Worm (Caenorhabditis elegans) whole organism, L2 larva: ENCODE results near the gene rbm-17.

Experiments used
- alr-1 ChIP-seq: fragments of 150-350 bp; optimal IDR thresholded peaks from 2 replicates; lab custom pipeline; 2014; ENCODE audit warnings: missing biosample characterization, missing genetic modification characterization
- nhr-77 ChIP-seq: fragments of 150-350 bp; optimal IDR thresholded peaks from 2 replicates; lab custom pipeline; 2014; ENCODE audit warnings: missing biosample characterization, missing genetic modification characterization
- skn-1 ChIP-seq: sonication (generic microtip); optimal IDR thresholded peaks from 2 replicates; lab custom pipeline; 2017; ENCODE audit warnings: missing biosample characterization, missing genetic modification characterization
- unc-62 ChIP-seq: fragments of 150-350 bp; optimal IDR thresholded peaks from 2 replicates; lab custom pipeline; 2014; ENCODE audit warnings: missing biosample characterization, missing genetic modification reagents, missing genetic modification characterization

ce11 chrIV:11681905-11682304, 43.8 kb downstream of the rbm-17 start, which contains the start of gene ZK792.4:
- no peak for TF ChIP-seq skn-1 (tag; lab: Kevin White, UChicago)
- TF ChIP-seq alr-1 = no peak
- TF ChIP-seq nhr-77 (tag; lab: Kevin White, UChicago) = no peak
- TF ChIP-seq unc-62 (GFP tag; lab: Kevin White, UChicago) = no peak
